Worm (Caenorhabditis elegans) whole organism, L3 larva: ENCODE results near the gene srh-116.

Experiments used
- aly-2 ChIP-seq: fragments of 150-350 bp; optimal IDR thresholded peaks from 2 replicates; lab custom pipeline; 2014; ENCODE audit warnings: missing biosample characterization, missing genetic modification characterization
- ceh-9 ChIP-seq: sonication (generic microtip); optimal IDR thresholded peaks from 2 replicates; lab custom pipeline; 2018; ENCODE audit warnings: missing biosample characterization, missing genetic modification characterization
- egl-27 ChIP-seq: sonication (generic microtip); optimal IDR thresholded peaks from 4 replicates; lab custom pipeline; 2017; ENCODE audit warnings: missing biosample characterization, missing genetic modification reagents, missing genetic modification characterization
- fkh-2 ChIP-seq: fragments of 150-350 bp; optimal IDR thresholded peaks from 2 replicates; lab custom pipeline; 2014; ENCODE audit warnings: missing biosample characterization, missing genetic modification reagents, missing genetic modification characterization
- nhr-77 ChIP-seq: fragments of 150-350 bp; optimal IDR thresholded peaks from 2 replicates; lab custom pipeline; 2014; ENCODE audit warnings: missing biosample characterization, missing genetic modification characterization
- pha-4 ChIP-seq: fragments of 150-350 bp; optimal IDR thresholded peaks from 2 replicates; lab custom pipeline; 2014; ENCODE audit warnings: missing biosample characterization, missing genetic modification reagents, missing genetic modification characterization
- skn-1 ChIP-seq: fragments of 150-350 bp; optimal IDR thresholded peaks from 2 replicates; lab custom pipeline; 2014; ENCODE audit warnings: missing biosample characterization, missing genetic modification characterization

DNA sequence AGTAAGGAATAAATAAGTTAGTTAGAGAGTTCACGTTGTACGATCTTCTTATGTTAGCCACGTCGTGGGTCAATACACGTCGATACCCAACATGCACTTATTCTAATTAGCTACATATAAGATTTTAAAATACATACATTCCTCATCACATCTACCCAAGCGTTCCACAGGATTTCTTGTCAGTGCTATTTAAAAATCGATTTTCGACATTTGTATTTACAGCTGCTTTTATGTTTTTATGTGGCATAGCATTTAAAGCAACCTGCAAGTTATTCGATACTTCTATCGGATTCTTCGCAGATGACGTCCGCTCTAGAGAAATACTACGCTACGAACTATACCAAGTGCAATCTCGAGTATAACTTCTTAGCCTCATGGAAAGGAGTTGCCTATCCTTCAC lies 526 bp upstream of the srh-116 start, which contains the start of gene srh-115:
- no peak for TF ChIP-seq aly-2
- TF ChIP-seq skn-1 (tag; lab: Kevin White, UChicago) = no peak
- TF ChIP-seq nhr-77 (tag; lab: Kevin White, UChicago) = no peak
- TF ChIP-seq egl-27 (tag; lab: Kevin White, UChicago) = no peak
- no peak for TF ChIP-seq pha-4 (tag; lab: Kevin White, UChicago)
- TF ChIP-seq fkh-2 (tag; lab: Kevin White, UChicago) = no peak
- no peak for TF ChIP-seq ceh-9
